Worm (Caenorhabditis elegans) whole organism, L1 larva: ENCODE measurements around the gene wdr-31.

Experiments used
- C04F5.9 ChIP-seq: sonication (generic microtip); optimal IDR thresholded peaks from 2 replicates; lab custom pipeline; 2016; ENCODE audit warnings: missing genetic modification characterization, missing compliant biosample characterization
- F16B12.6 ChIP-seq: fragments of 150-350 bp; optimal IDR thresholded peaks from 2 replicates; lab custom pipeline; 2014; ENCODE audit warnings: missing biosample characterization, missing genetic modification characterization
- aha-1 ChIP-seq: fragments of 150-350 bp; optimal IDR thresholded peaks from 2 replicates; lab custom pipeline; 2014; ENCODE audit warnings: missing biosample characterization, missing genetic modification characterization
- alr-1 ChIP-seq: fragments of 200-800 bp; sonication (Bioruptor generic); optimal IDR thresholded peaks from 2 replicates; lab custom pipeline; 2018; ENCODE audit warnings: borderline replicate concordance, mild to moderate bottlenecking, missing genetic modification characterization, missing compliant biosample characterization
- ceh-8 ChIP-seq: fragments of 200-800 bp; sonication (Bioruptor generic); optimal IDR thresholded peaks from 2 replicates; lab custom pipeline; 2018; ENCODE audit warnings: mild to moderate bottlenecking, missing genetic modification characterization, moderate library complexity, missing compliant biosample characterization
- ceh-82 ChIP-seq, 3 experiments: fragments of 150-350 bp in 1 of 3; sonication (generic microtip) in 2 of 3; optimal IDR thresholded peaks; 2 replicates each; lab custom pipeline; 2014 to 2017; ENCODE audit warnings: missing biosample characterization in 3 of 3, missing genetic modification characterization in 3 of 3
- dpl-1 ChIP-seq, 3 experiments: fragments of 150-350 bp in 2 of 3; sonication (generic microtip) in 1 of 3; optimal IDR thresholded peaks; 2 replicates each; lab custom pipeline; 2014 to 2017; ENCODE audit warnings: missing biosample characterization in 3 of 3, missing genetic modification characterization in 3 of 3, missing genetic modification reagents in 3 of 3
- efl-1 ChIP-seq, 4 experiments: fragments of 150-350 bp; optimal IDR thresholded peaks in 3 of 4; peaks in 1 of 4; 1 replicate in 1 of 4; 2 replicates in 3 of 4; lab custom pipeline; 2014; ENCODE audit warnings: missing biosample characterization in 2 of 4, missing genetic modification characterization in 2 of 4, missing genetic modification reagents in 2 of 4
- fkh-8 ChIP-seq: sonication (generic microtip); optimal IDR thresholded peaks from 2 replicates; lab custom pipeline; 2016; ENCODE audit warnings: mild to moderate bottlenecking, missing genetic modification characterization, missing compliant biosample characterization
- irx-1 ChIP-seq: sonication (generic microtip); optimal IDR thresholded peaks from 2 replicates; lab custom pipeline; 2016; ENCODE audit warnings: missing genetic modification characterization, missing compliant biosample characterization
- isw-1 ChIP-seq: fragments of 200-800 bp; sonication (Bioruptor generic); IDR thresholded peaks from 2 replicates; pipeline ENCODE4 v1.3.6; 2022; ENCODE audit warnings: missing genetic modification characterization, missing compliant biosample characterization
- lin-14 ChIP-seq: fragments of 200-800 bp; sonication (Bioruptor generic); optimal IDR thresholded peaks from 2 replicates; lab custom pipeline; 2018; ENCODE audit warnings: mild to moderate bottlenecking, missing genetic modification characterization, moderate library complexity, missing compliant biosample characterization
- lin-35 ChIP-seq, 2 experiments: fragments of 150-350 bp; optimal IDR thresholded peaks; 2 replicates each; lab custom pipeline; 2014; ENCODE audit warnings: missing biosample characterization in 2 of 2, missing genetic modification characterization in 2 of 2, missing genetic modification reagents in 2 of 2
- lir-3 ChIP-seq: sonication (generic microtip); optimal IDR thresholded peaks from 2 replicates; lab custom pipeline; 2016; ENCODE audit warnings: mild to moderate bottlenecking, missing genetic modification characterization, moderate library complexity, missing compliant biosample characterization; ENCODE audit not compliant: poor library complexity
- lsy-2 ChIP-seq, 2 experiments: fragments of 150-350 bp; optimal IDR thresholded peaks; 2 replicates each; lab custom pipeline; 2014; ENCODE audit warnings: missing biosample characterization in 2 of 2, missing genetic modification characterization in 2 of 2
- mep-1 ChIP-seq: fragments of 150-350 bp; optimal IDR thresholded peaks from 2 replicates; lab custom pipeline; 2014; ENCODE audit warnings: missing biosample characterization, missing genetic modification characterization
- nhr-28 ChIP-seq: fragments of 150-350 bp; optimal IDR thresholded peaks from 2 replicates; lab custom pipeline; 2014; ENCODE audit warnings: missing biosample characterization, missing genetic modification characterization
- nhr-47 ChIP-seq: sonication (generic microtip); optimal IDR thresholded peaks from 2 replicates; lab custom pipeline; 2016; ENCODE audit warnings: mild to moderate bottlenecking, missing genetic modification characterization, moderate library complexity, missing compliant biosample characterization
- nhr-71 ChIP-seq: sonication (generic microtip); optimal IDR thresholded peaks from 2 replicates; lab custom pipeline; 2016; ENCODE audit warnings: mild to moderate bottlenecking, missing genetic modification characterization, moderate library complexity, missing compliant biosample characterization
- nhr-85 ChIP-seq: sonication (generic microtip); peaks from one replicate; lab custom pipeline; 2016; ENCODE audit warnings: missing genetic modification characterization, inconsistent platforms, missing compliant biosample characterization
- rnt-1 ChIP-seq: sonication (generic microtip); optimal IDR thresholded peaks from 2 replicates; lab custom pipeline; 2016; ENCODE audit warnings: mild to moderate bottlenecking, missing genetic modification characterization, moderate library complexity, missing compliant biosample characterization
- skn-1 ChIP-seq: fragments of 150-350 bp; optimal IDR thresholded peaks from 2 replicates; lab custom pipeline; 2014; ENCODE audit warnings: missing biosample characterization, missing genetic modification characterization
- snu-23 ChIP-seq: sonication (generic microtip); optimal IDR thresholded peaks from 2 replicates; lab custom pipeline; 2016; ENCODE audit warnings: missing genetic modification characterization, missing compliant biosample characterization
- swsn-7 ChIP-seq: sonication (generic microtip); optimal IDR thresholded peaks from 2 replicates; lab custom pipeline; 2016; ENCODE audit warnings: missing genetic modification characterization, missing compliant biosample characterization
- unc-130 ChIP-seq: fragments of 150-350 bp; optimal IDR thresholded peaks from 2 replicates; lab custom pipeline; 2017; ENCODE audit warnings: missing biosample characterization, missing genetic modification characterization, inconsistent platforms
- unc-30 ChIP-seq: sonication (generic microtip); optimal IDR thresholded peaks from 2 replicates; lab custom pipeline; 2017; ENCODE audit warnings: missing biosample characterization, missing genetic modification characterization
- vab-15 ChIP-seq: sonication (generic microtip); optimal IDR thresholded peaks from 2 replicates; lab custom pipeline; 2017; ENCODE audit warnings: missing genotype, mild to moderate bottlenecking, missing genetic modification characterization, missing compliant biosample characterization
- xbp-1 ChIP-seq: sonication (generic microtip); optimal IDR thresholded peaks from 2 replicates; lab custom pipeline; 2016; ENCODE audit warnings: missing genetic modification characterization, missing compliant biosample characterization

The wdr-31 gene

ce11 chrII:2741405-2741804, 6.3 kb upstream of the wdr-31 start:
- TF ChIP-seq skn-1 (tag; lab: Kevin White, UChicago) = no peak
- TF ChIP-seq alr-1 (tag; lab: Kevin White, UChicago) = no peak
- peak; percentile 21 for TF ChIP-seq ceh-8 (GFP tag; lab: Kevin White, UChicago)
- no peak for TF ChIP-seq nhr-28

- no peak for TF ChIP-seq lsy-2 (tag; optimal IDR thresholded peaks at IDR 0.05; lab: Kevin White, UChicago)
- TF ChIP-seq xbp-1 (tag; lab: Kevin White, UChicago) = no peak
These were observed 4.5 kb upstream of the wdr-31 start, which contains the start of gene T05A8.6 for ce11 chrII:2739619-2740018. Gene T05A8.6 (minus strand): TSS chrII:2739719.

- no peak for TF ChIP-seq alr-1 (tag; lab: Kevin White, UChicago)
- TF ChIP-seq efl-1 (optimal IDR thresholded peaks at IDR 0.05; lab: Kevin White, UChicago) = no peak
- TF ChIP-seq efl-1 (GFP tag; optimal IDR thresholded peaks at IDR 0.05 in 1 of 2; lab: Kevin White, UChicago) = peak in 1 of 2 experiments; percentile 68
- TF ChIP-seq, all 84 proteins: peak for 1
These were observed 1.8 kb upstream of the wdr-31 start for ce11 chrII:2736938-2737337.

- no peak for TF ChIP-seq efl-1 (optimal IDR thresholded peaks at IDR 0.05; lab: Kevin White, UChicago)
- peak in 1 of 2 experiments; percentile 60 for TF ChIP-seq efl-1 (GFP tag; optimal IDR thresholded peaks at IDR 0.05 in 1 of 2; lab: Kevin White, UChicago)
- TF ChIP-seq F16B12.6 (tag; lab: Kevin White, UChicago) = no peak
- TF ChIP-seq nhr-71 (tag; lab: Kevin White, UChicago) = no peak
- TF ChIP-seq irx-1 (tag; lab: Kevin White, UChicago) = no peak
- TF ChIP-seq nhr-47 = no peak
These were observed 1.1 kb upstream of the wdr-31 start, which contains the start of gene T05A8.8 for ce11 chrII:2736156-2736728. Gene T05A8.8 (plus strand): TSS chrII:2736678.

ce11 chrII:2735644-2736043, 552 bp upstream of the wdr-31 start:
- TF ChIP-seq efl-1 (optimal IDR thresholded peaks at IDR 0.05; lab: Kevin White, UChicago) (no peak), efl-1 (GFP tag; optimal IDR thresholded peaks at IDR 0.05 in 1 of 2; lab: Kevin White, UChicago) (peak in 1 of 2 experiments; percentile 24), isw-1 (GFP tag; lab: Robert Waterston, UW) (no peak), rnt-1 (tag; lab: Kevin White, UChicago) (peak; percentile 0), lir-3 (tag; lab: Kevin White, UChicago) (no peak)

ce11 chrII:2734735-2735134, 357 bp downstream of the wdr-31 start:
- TF ChIP-seq lin-35 (GFP tag; optimal IDR thresholded peaks at IDR 0.05; lab: Kevin White, UChicago) (peak in 1 of 2 experiments; percentile 4), nhr-71 (tag; lab: Kevin White, UChicago) (peak; percentile 44), xbp-1 (tag; lab: Kevin White, UChicago) (no peak), aha-1 (no peak), lin-14 (GFP tag; lab: Kevin White, UChicago) (peak; percentile 88), fkh-8 (tag; lab: Kevin White, UChicago) (peak; percentile 5), unc-130 (tag; lab: Kevin White, UChicago) (no peak), mep-1 (peak; percentile 22), C04F5.9 (tag; lab: Kevin White, UChicago) (no peak), rnt-1 (tag; lab: Kevin White, UChicago) (peak; percentile 51), ceh-82 (tag; optimal IDR thresholded peaks at IDR 0.05; lab: Kevin White, UChicago) (peak in 1 of 3 experiments; percentile 61), dpl-1 (GFP tag; optimal IDR thresholded peaks at IDR 0.05; lab: Kevin White, UChicago) (peak in 2 of 3 experiments; percentile 12 to 21), nhr-85 (tag; lab: Kevin White, UChicago) (peak; percentile 53), lsy-2 (tag; optimal IDR thresholded peaks at IDR 0.05; lab: Kevin White, UChicago) (peak in 1 of 2 experiments; percentile 38), swsn-7 (peak; percentile 7), nhr-47 (peak; percentile 19), efl-1 (optimal IDR thresholded peaks at IDR 0.05; lab: Kevin White, UChicago) (peak; percentile 40 to 44), efl-1 (GFP tag; optimal IDR thresholded peaks at IDR 0.05 in 1 of 2; lab: Kevin White, UChicago) (peak; percentile 0 to 93), vab-15 (tag; lab: Kevin White, UChicago) (no peak), unc-30 (tag; lab: Kevin White, UChicago) (no peak), snu-23 (peak; percentile 33)
